Worm (Caenorhabditis elegans) whole organism, L1 larva: ENCODE data around the gene T02C1.2.

Experiments
- hpl-2 ChIP-seq: fragments of 150-350 bp; optimal IDR thresholded peaks from 2 replicates; lab custom pipeline; 2014; ENCODE audit warnings: missing biosample characterization, missing genetic modification reagents, missing genetic modification characterization
- snpc-4 ChIP-seq: fragments of 150-350 bp; optimal IDR thresholded peaks from 2 replicates; lab custom pipeline; 2014; ENCODE audit warnings: missing biosample characterization, missing genetic modification characterization

DNA sequence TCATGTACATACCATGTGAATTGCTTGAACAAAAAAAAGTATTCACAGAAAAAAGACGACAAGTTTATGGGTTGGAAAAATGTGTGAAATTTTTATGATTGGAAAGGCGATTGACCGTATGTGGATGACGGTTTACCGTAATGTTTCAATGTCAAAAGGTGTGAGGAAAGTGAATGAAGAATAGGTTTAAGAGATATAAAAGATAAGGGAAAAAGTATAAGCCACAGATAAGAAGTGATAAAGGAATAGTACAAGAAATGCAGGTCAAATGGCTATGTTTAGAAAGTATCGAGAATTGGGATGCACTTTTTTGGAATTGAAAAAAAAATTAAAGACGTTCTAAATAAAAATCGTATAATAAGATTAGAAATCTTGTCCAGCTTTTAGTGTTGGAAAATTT lies 27.0 kb downstream of the T02C1.2 start:
- TF ChIP-seq hpl-2 (GFP tag; lab: Kevin White, UChicago) (no peak), snpc-4 (tag; lab: Kevin White, UChicago) (no peak)
